Worm (Caenorhabditis elegans) whole organism, mixed stage, embryonic: ENCODE data around the gene spdl-1.

ENCODE experiments used
- M03D4.4 ChIP-seq: sonication (generic microtip); optimal IDR thresholded peaks from 2 replicates; lab custom pipeline; 2017; ENCODE audit warnings: mild to moderate bottlenecking, missing genetic modification characterization, missing compliant biosample characterization
- bed-3 ChIP-seq: fragments of 200-800 bp; sonication (Bioruptor generic); optimal IDR thresholded peaks from 3 replicates; lab custom pipeline; 2018; ENCODE audit warnings: mild to moderate bottlenecking, missing genetic modification characterization, moderate library complexity, missing compliant biosample characterization
- blmp-1 ChIP-seq: fragments of 150-350 bp; optimal IDR thresholded peaks from 2 replicates; lab custom pipeline; 2014; ENCODE audit warnings: missing biosample characterization, missing genetic modification characterization
- ceh-39 ChIP-seq: fragments of 150-350 bp; optimal IDR thresholded peaks from 2 replicates; lab custom pipeline; 2014; ENCODE audit warnings: missing biosample characterization, missing genetic modification characterization
- ceh-43 ChIP-seq: fragments of 200-800 bp; sonication (Bioruptor generic); optimal IDR thresholded peaks from 2 replicates; lab custom pipeline; 2018; ENCODE audit warnings: mild to moderate bottlenecking, missing genetic modification characterization, moderate library complexity, missing compliant biosample characterization
- ceh-83 ChIP-seq: fragments of 200-800 bp; sonication (Bioruptor generic); optimal IDR thresholded peaks from 2 replicates; lab custom pipeline; 2018; ENCODE audit warnings: mild to moderate bottlenecking, missing genetic modification characterization, missing compliant biosample characterization
- ces-1 ChIP-seq: fragments of 150-350 bp; optimal IDR thresholded peaks from 2 replicates; lab custom pipeline; 2014; ENCODE audit warnings: missing biosample characterization, missing genetic modification reagents, missing genetic modification characterization
- cnd-1 ChIP-seq: fragments of 200-800 bp; sonication (Bioruptor generic); optimal IDR thresholded peaks from 2 replicates; lab custom pipeline; 2018; ENCODE audit warnings: mild to moderate bottlenecking, missing genetic modification characterization, missing compliant biosample characterization
- drap-1 ChIP-seq: fragments of 200-800 bp; sonication (Bioruptor generic); optimal IDR thresholded peaks from 3 replicates; lab custom pipeline; 2018; ENCODE audit warnings: mild to moderate bottlenecking, missing genetic modification characterization, missing compliant biosample characterization
- elt-1 ChIP-seq: sonication (generic microtip); optimal IDR thresholded peaks from 2 replicates; lab custom pipeline; 2017; ENCODE audit warnings: missing genetic modification characterization, mild to moderate bottlenecking, missing compliant biosample characterization, antibody characterized with exemption, moderate library complexity, borderline replicate concordance; ENCODE audit not compliant: insufficient read depth
- elt-3 ChIP-seq: fragments of 150-350 bp; optimal IDR thresholded peaks from 2 replicates; lab custom pipeline; 2014; ENCODE audit warnings: missing biosample characterization, missing genetic modification characterization
- ham-2 ChIP-seq: fragments of 200-800 bp; sonication (Bioruptor generic); optimal IDR thresholded peaks from 2 replicates; lab custom pipeline; 2018; ENCODE audit warnings: mild to moderate bottlenecking, missing genetic modification characterization, missing compliant biosample characterization
- hlh-1 ChIP-seq: fragments of 150-350 bp; optimal IDR thresholded peaks from 2 replicates; lab custom pipeline; 2014; ENCODE audit warnings: missing biosample characterization, missing genetic modification reagents, missing genetic modification characterization
- lin-13 ChIP-seq: fragments of 150-350 bp; optimal IDR thresholded peaks from 2 replicates; lab custom pipeline; 2014; ENCODE audit warnings: missing biosample characterization, missing genetic modification characterization
- lin-32 ChIP-seq: fragments of 200-800 bp; sonication (Bioruptor generic); optimal IDR thresholded peaks from 2 replicates; lab custom pipeline; 2018; ENCODE audit warnings: mild to moderate bottlenecking, missing genetic modification characterization, missing compliant biosample characterization
- lsy-2 ChIP-seq: fragments of 150-350 bp; optimal IDR thresholded peaks from 2 replicates; lab custom pipeline; 2014; ENCODE audit warnings: missing biosample characterization, missing genetic modification characterization
- mab-5 ChIP-seq: fragments of 150-350 bp; optimal IDR thresholded peaks from 2 replicates; lab custom pipeline; 2014; ENCODE audit warnings: missing biosample characterization, missing genetic modification characterization
- mep-1 ChIP-seq: fragments of 150-350 bp; optimal IDR thresholded peaks from 2 replicates; lab custom pipeline; 2017; ENCODE audit warnings: missing biosample characterization, missing genetic modification reagents, missing genetic modification characterization, inconsistent platforms
- mls-2 ChIP-seq: sonication (generic microtip); optimal IDR thresholded peaks from 2 replicates; lab custom pipeline; 2016; ENCODE audit warnings: mild to moderate bottlenecking, missing genetic modification characterization, moderate library complexity, missing compliant biosample characterization
- nhr-12 ChIP-seq: fragments of 150-350 bp; optimal IDR thresholded peaks from 2 replicates; lab custom pipeline; 2014; ENCODE audit warnings: missing biosample characterization, missing genetic modification characterization
- nhr-2 ChIP-seq: fragments of 150-350 bp; optimal IDR thresholded peaks from 2 replicates; lab custom pipeline; 2014; ENCODE audit warnings: missing biosample characterization, missing genetic modification characterization
- nhr-28 ChIP-seq: fragments of 150-350 bp; optimal IDR thresholded peaks from 2 replicates; lab custom pipeline; 2014; ENCODE audit warnings: missing biosample characterization, missing genetic modification characterization
- nhr-76 ChIP-seq: sonication (generic microtip); optimal IDR thresholded peaks from 2 replicates; lab custom pipeline; 2017; ENCODE audit warnings: missing biosample characterization, missing genetic modification characterization
- pha-4 ChIP-seq: fragments of 150-350 bp; optimal IDR thresholded peaks from 2 replicates; lab custom pipeline; 2018; ENCODE audit warnings: missing biosample characterization, missing genetic modification reagents, missing genetic modification characterization
- snpc-4 ChIP-seq: fragments of 150-350 bp; optimal IDR thresholded peaks from 2 replicates; lab custom pipeline; 2014; ENCODE audit warnings: missing biosample characterization, missing genetic modification characterization
- sptf-1 ChIP-seq: sonication (generic microtip); optimal IDR thresholded peaks from 2 replicates; lab custom pipeline; 2017; ENCODE audit warnings: mild to moderate bottlenecking, missing genetic modification characterization, moderate library complexity, missing compliant biosample characterization
- unc-120 ChIP-seq: sonication (generic microtip); optimal IDR thresholded peaks from 2 replicates; lab custom pipeline; 2017; ENCODE audit warnings: missing genetic modification characterization, missing compliant biosample characterization; ENCODE audit not compliant: poor library complexity, severe bottlenecking
- unc-39 ChIP-seq: fragments of 150-350 bp; optimal IDR thresholded peaks from 2 replicates; lab custom pipeline; 2014; ENCODE audit warnings: missing biosample characterization, missing genetic modification characterization
- zip-8 ChIP-seq: fragments of 150-350 bp; optimal IDR thresholded peaks from 2 replicates; lab custom pipeline; 2014; ENCODE audit warnings: missing biosample characterization, missing genetic modification characterization
- ztf-11 ChIP-seq: fragments of 150-350 bp; optimal IDR thresholded peaks from 2 replicates; lab custom pipeline; 2014; ENCODE audit warnings: missing biosample characterization, missing genetic modification characterization

The spdl-1 gene

ce11 chrII:7803174-7803573, 21.8 kb downstream of the spdl-1 start:
- TF ChIP-seq blmp-1 (tag; lab: Kevin White, UChicago), result no peak
- TF ChIP-seq lsy-2 (tag; lab: Kevin White, UChicago), result no peak
- peak; percentile 86 for TF ChIP-seq ces-1 (GFP tag; lab: Kevin White, UChicago)
- no peak for TF ChIP-seq unc-120 (tag; lab: Kevin White, UChicago)
- TF ChIP-seq mep-1, result no peak
- peak; percentile 62 for TF ChIP-seq elt-1 (tag; lab: Kevin White, UChicago)
- no peak for TF ChIP-seq M03D4.4 (tag; lab: Kevin White, UChicago)
- no peak for TF ChIP-seq drap-1 (GFP tag; lab: Kevin White, UChicago)
- no peak for TF ChIP-seq nhr-76 (tag; lab: Kevin White, UChicago)
- TF ChIP-seq, all 35 proteins: peak for 2

DNA sequence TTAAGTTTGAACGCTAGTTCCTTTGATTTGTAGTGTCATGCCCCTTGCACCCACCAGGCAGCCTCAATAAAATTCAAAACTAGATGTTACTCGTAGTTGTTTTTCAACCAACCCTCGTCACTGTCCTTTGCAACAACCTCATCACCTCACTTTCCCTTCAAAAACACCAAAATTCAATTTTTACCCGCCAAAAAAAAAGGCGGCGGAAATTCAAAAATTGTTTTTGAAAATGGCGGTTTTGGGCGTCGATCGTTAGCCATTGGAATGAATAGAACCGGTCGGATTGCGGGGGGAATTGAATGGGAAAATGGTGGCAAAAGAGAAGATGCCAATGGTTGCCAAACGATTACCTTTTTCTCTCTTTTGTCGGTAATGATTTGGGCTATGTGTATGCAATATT, 24.7 kb downstream of the spdl-1 start:
- no peak for TF ChIP-seq drap-1 (GFP tag; lab: Kevin White, UChicago)
- TF ChIP-seq nhr-12 (tag; lab: Kevin White, UChicago), result no peak
- no peak for TF ChIP-seq ceh-83 (GFP tag; lab: Kevin White, UChicago)
- no peak for TF ChIP-seq ham-2 (GFP tag; lab: Kevin White, UChicago)
- no peak for TF ChIP-seq snpc-4 (tag; lab: Kevin White, UChicago)
- no peak for TF ChIP-seq ztf-11 (tag; lab: Kevin White, UChicago)
- TF ChIP-seq mab-5 (tag; lab: Kevin White, UChicago), result no peak
- no peak for TF ChIP-seq lsy-2 (tag; lab: Kevin White, UChicago)
- TF ChIP-seq ces-1 (GFP tag; lab: Kevin White, UChicago), result no peak
- TF ChIP-seq nhr-76 (tag; lab: Kevin White, UChicago), result no peak
- TF ChIP-seq elt-3 (tag; lab: Kevin White, UChicago), result no peak
- no peak for TF ChIP-seq lin-32 (GFP tag; lab: Kevin White, UChicago)
- no peak for TF ChIP-seq unc-39 (tag; lab: Kevin White, UChicago)
- TF ChIP-seq pha-4 (tag; lab: Kevin White, UChicago), result no peak
- TF ChIP-seq M03D4.4 (tag; lab: Kevin White, UChicago), result no peak
- TF ChIP-seq mep-1, result no peak

DNA sequence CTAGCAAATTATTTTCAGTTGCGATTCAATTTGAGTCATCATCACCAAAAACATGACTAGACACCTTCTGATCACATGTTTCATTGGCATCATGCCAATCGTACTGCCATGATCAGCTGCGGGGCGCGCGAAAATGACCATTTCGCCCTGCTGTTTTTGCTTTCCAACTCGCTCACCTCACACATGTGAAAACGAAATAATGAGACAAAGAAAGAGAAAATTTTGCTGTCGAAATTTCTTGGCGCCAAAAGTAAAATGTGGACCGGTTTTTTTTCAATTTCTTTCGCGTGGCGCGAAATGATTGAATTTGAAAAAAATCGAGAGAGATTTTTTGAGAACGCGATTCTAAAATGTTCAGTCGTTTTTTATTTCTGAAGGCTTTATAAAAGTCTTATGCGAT, 25.5 kb downstream of the spdl-1 start:
- TF ChIP-seq hlh-1 (tag; lab: Kevin White, UChicago) (no peak), ham-2 (GFP tag; lab: Kevin White, UChicago) (no peak), lin-13 (tag; lab: Kevin White, UChicago) (no peak), zip-8 (tag; lab: Kevin White, UChicago) (no peak), drap-1 (GFP tag; lab: Kevin White, UChicago) (no peak), mls-2 (tag; lab: Kevin White, UChicago) (no peak), lsy-2 (tag; lab: Kevin White, UChicago) (no peak), nhr-2 (tag; lab: Kevin White, UChicago) (no peak), ceh-83 (GFP tag; lab: Kevin White, UChicago) (no peak), mab-5 (tag; lab: Kevin White, UChicago) (no peak), ztf-11 (tag; lab: Kevin White, UChicago) (no peak), mep-1 (no peak), ceh-39 (no peak), ceh-43 (GFP tag; lab: Kevin White, UChicago) (no peak), sptf-1 (tag; lab: Kevin White, UChicago) (no peak), unc-39 (tag; lab: Kevin White, UChicago) (no peak), cnd-1 (no peak)

DNA sequence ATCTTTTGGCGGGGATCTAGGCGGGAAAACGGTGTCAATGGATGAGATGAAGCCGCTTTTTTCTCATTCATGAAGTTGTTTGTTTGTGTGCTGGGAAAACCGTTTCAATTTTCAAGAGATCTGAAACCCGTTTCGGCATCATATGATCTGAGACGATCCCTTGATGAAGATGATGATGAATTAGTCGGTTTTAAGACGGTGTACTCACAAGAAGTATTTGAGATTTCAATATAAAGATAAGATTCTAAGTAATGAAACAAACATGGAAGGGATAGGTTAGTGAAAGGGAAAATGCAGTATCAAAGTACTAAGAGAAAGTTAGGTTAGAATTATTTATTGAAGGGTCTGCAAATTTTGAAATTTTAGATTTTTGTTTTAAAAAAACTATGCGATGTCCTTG, 26.8 kb downstream of the spdl-1 start:
- TF ChIP-seq mab-5 (tag; lab: Kevin White, UChicago) (no peak), ztf-11 (tag; lab: Kevin White, UChicago) (no peak), cnd-1 (no peak), ceh-39 (no peak), nhr-2 (tag; lab: Kevin White, UChicago) (no peak), lin-32 (GFP tag; lab: Kevin White, UChicago) (no peak), elt-1 (tag; lab: Kevin White, UChicago) (no peak), bed-3 (GFP tag; lab: Kevin White, UChicago) (no peak), M03D4.4 (tag; lab: Kevin White, UChicago) (no peak), mls-2 (tag; lab: Kevin White, UChicago) (no peak), mep-1 (no peak), ham-2 (GFP tag; lab: Kevin White, UChicago) (no peak), hlh-1 (tag; lab: Kevin White, UChicago) (no peak), unc-120 (tag; lab: Kevin White, UChicago) (no peak), ces-1 (GFP tag; lab: Kevin White, UChicago) (no peak), zip-8 (tag; lab: Kevin White, UChicago) (no peak), blmp-1 (tag; lab: Kevin White, UChicago) (no peak), nhr-28 (no peak), drap-1 (GFP tag; lab: Kevin White, UChicago) (no peak)
